Fruit fly (Drosophila melanogaster) whole organism, embryonic: ENCODE results near the gene Nf-YA.

Experiments
- BEAF-32 ChIP-seq: fragments of 200-800 bp; sonication (Bioruptor generic); optimal IDR thresholded peaks from 3 replicates; lab custom pipeline; 2017; ENCODE audit warnings: missing biosample characterization, missing genetic modification characterization, mild to moderate bottlenecking, moderate library complexity, missing genetic modification reagents
- CG10543 ChIP-seq: fragments of 200-800 bp; sonication (Bioruptor generic); optimal IDR thresholded peaks from 3 replicates; lab custom pipeline; 2017; ENCODE audit warnings: missing biosample characterization, mild to moderate bottlenecking, missing genetic modification characterization, moderate library complexity
- CG17612 ChIP-seq: fragments of 200-800 bp; sonication (Bioruptor generic); IDR thresholded peaks from 2 replicates; pipeline ENCODE4 v1.3.6; 2022; ENCODE audit warnings: missing biosample characterization, missing genetic modification characterization
- CG1792 ChIP-seq: fragments of 200-800 bp; sonication (Bioruptor generic); optimal IDR thresholded peaks from 2 replicates; lab custom pipeline; 2016; ENCODE audit warnings: missing biosample characterization, missing genetic modification characterization
- CG18599 ChIP-seq: fragments of 200-800 bp; sonication (Bioruptor generic); optimal IDR thresholded peaks from 3 replicates; lab custom pipeline; 2017; ENCODE audit warnings: missing biosample characterization, missing genetic modification characterization, mild to moderate bottlenecking, moderate library complexity, missing genetic modification reagents
- CG2199 ChIP-seq: fragments of 200-800 bp; sonication (Bioruptor generic); IDR thresholded peaks from 3 replicates; pipeline ENCODE4 v1.3.6; 2022; ENCODE audit warnings: missing biosample characterization, missing genetic modification characterization
- CG31365 ChIP-seq: fragments of 200-800 bp; sonication (Bioruptor generic); optimal IDR thresholded peaks from 2 replicates; lab custom pipeline; 2018; ENCODE audit warnings: missing biosample characterization, mild to moderate bottlenecking, missing genetic modification characterization
- CG3407 ChIP-seq: fragments of 200-800 bp; sonication (Bioruptor generic); optimal IDR thresholded peaks from 2 replicates; lab custom pipeline; 2018; ENCODE audit warnings: missing biosample characterization, mild to moderate bottlenecking, missing genetic modification characterization
- CG34224 ChIP-seq: fragments of 200-800 bp; sonication (Bioruptor generic); IDR thresholded peaks from 3 replicates; pipeline ENCODE4 v1.3.6; 2022; ENCODE audit warnings: missing biosample characterization, missing genetic modification characterization; ENCODE audit not compliant: partially characterized antibody
- CG34376 ChIP-seq: fragments of 200-800 bp; sonication (Bioruptor generic); optimal IDR thresholded peaks from 2 replicates; lab custom pipeline; 2018; ENCODE audit warnings: missing biosample characterization, mild to moderate bottlenecking, missing genetic modification characterization
- CG42726 ChIP-seq: fragments of 200-800 bp; sonication (Bioruptor generic); IDR thresholded peaks from 2 replicates; pipeline ENCODE4 v1.3.6; 2022; ENCODE audit warnings: missing biosample characterization, missing genetic modification characterization; ENCODE audit not compliant: partially characterized antibody
- CG4854 ChIP-seq: fragments of 200-800 bp; sonication (Bioruptor generic); optimal IDR thresholded peaks from 2 replicates; lab custom pipeline; 2016; ENCODE audit warnings: missing biosample characterization, missing genetic modification characterization, inconsistent platforms
- CG5180 ChIP-seq: fragments of 200-800 bp; sonication (Bioruptor generic); optimal IDR thresholded peaks from 3 replicates; lab custom pipeline; 2017; ENCODE audit warnings: missing biosample characterization, missing genetic modification characterization, mild to moderate bottlenecking, moderate library complexity, missing genetic modification reagents
- CoRest ChIP-seq: fragments of 200-800 bp; sonication (Bioruptor generic); optimal IDR thresholded peaks from 3 replicates; lab custom pipeline; 2018; ENCODE audit warnings: missing biosample characterization, mild to moderate bottlenecking, missing genetic modification characterization, moderate library complexity
- D19A ChIP-seq: fragments of 200-800 bp; optimal IDR thresholded peaks from 3 replicates; lab custom pipeline; 2019; ENCODE audit warnings: missing biosample characterization, mild to moderate bottlenecking, missing genetic modification characterization, moderate library complexity
- D19B ChIP-seq: fragments of 200-800 bp; sonication (Bioruptor generic); optimal IDR thresholded peaks from 2 replicates; lab custom pipeline; 2017; ENCODE audit warnings: missing biosample characterization, mild to moderate bottlenecking, missing genetic modification characterization
- Deaf1 ChIP-seq: fragments of 200-800 bp; optimal IDR thresholded peaks from 3 replicates; lab custom pipeline; 2019; ENCODE audit warnings: missing biosample characterization, mild to moderate bottlenecking, missing genetic modification characterization, moderate library complexity
- Dfd ChIP-seq, 2 experiments: fragments of >200 bp; optimal IDR thresholded peaks; 2 replicates each; lab custom pipeline; 2017; ENCODE audit warnings: missing biosample characterization in 2 of 2, missing genetic modification characterization in 2 of 2
- E2f1 ChIP-seq: fragments of 200-800 bp; sonication (Bioruptor generic); IDR thresholded peaks from 2 replicates; pipeline ENCODE4 v1.3.6; 2022; ENCODE audit warnings: missing biosample characterization, missing genetic modification characterization
- Med ChIP-seq: fragments of 200-800 bp; sonication (Bioruptor generic); peaks from one replicate; lab custom pipeline; 2016; ENCODE audit warnings: missing biosample characterization, missing genetic modification characterization, mild to moderate bottlenecking, inconsistent platforms, moderate library complexity
- NFAT ChIP-seq: fragments of 200-800 bp; sonication (Bioruptor generic); IDR thresholded peaks from 2 replicates; pipeline ENCODE4 v1.3.6; 2022; ENCODE audit warnings: missing biosample characterization, missing genetic modification characterization
- Tbp ChIP-seq: fragments of >200 bp; optimal IDR thresholded peaks from 2 replicates; lab custom pipeline; 2018; ENCODE audit warnings: missing biosample characterization, missing genetic modification characterization
- ac ChIP-seq: fragments of 200-800 bp; sonication (Bioruptor generic); optimal IDR thresholded peaks from 3 replicates; lab custom pipeline; 2017; ENCODE audit warnings: missing biosample characterization, mild to moderate bottlenecking, missing genetic modification characterization
- ara ChIP-seq: fragments of 200-800 bp; sonication (Bioruptor generic); IDR thresholded peaks from 2 replicates; pipeline ENCODE4 v1.3.6; 2022; ENCODE audit warnings: missing biosample characterization, missing genetic modification characterization
- ash1 ChIP-seq: fragments of 200-800 bp; sonication (Bioruptor generic); optimal IDR thresholded peaks from 2 replicates; lab custom pipeline; 2018; ENCODE audit warnings: missing biosample characterization, mild to moderate bottlenecking, missing genetic modification characterization
- ato ChIP-seq: fragments of 200-800 bp; sonication (Bioruptor generic); IDR thresholded peaks from 2 replicates; pipeline ENCODE4 v1.3.6; 2022; ENCODE audit warnings: missing biosample characterization, missing genetic modification characterization; ENCODE audit not compliant: partially characterized antibody
- az2 ChIP-seq: fragments of 200-800 bp; sonication (Bioruptor generic); optimal IDR thresholded peaks from 3 replicates; lab custom pipeline; 2016; ENCODE audit warnings: missing biosample characterization, missing genetic modification characterization
- bigmax ChIP-seq: fragments of 200-800 bp; sonication (Bioruptor generic); optimal IDR thresholded peaks from 2 replicates; lab custom pipeline; 2018; ENCODE audit warnings: missing biosample characterization, mild to moderate bottlenecking, missing genetic modification characterization
- cas ChIP-seq: fragments of 200-800 bp; sonication (Bioruptor generic); IDR thresholded peaks from 2 replicates; pipeline ENCODE4 v1.3.6; 2022; ENCODE audit warnings: missing biosample characterization, missing genetic modification characterization
- dan ChIP-seq: fragments of 200-800 bp; sonication (Bioruptor generic); IDR thresholded peaks from 2 replicates; pipeline ENCODE4 v1.3.6; 2022; ENCODE audit warnings: missing biosample characterization, missing genetic modification characterization
- dati ChIP-seq: fragments of 200-800 bp; sonication (Bioruptor generic); IDR thresholded peaks from 2 replicates; pipeline ENCODE4 v1.3.6; 2022; ENCODE audit warnings: missing biosample characterization, missing genetic modification characterization
- exex ChIP-seq: fragments of 200-800 bp; sonication (Bioruptor generic); optimal IDR thresholded peaks from 4 replicates; lab custom pipeline; 2018; ENCODE audit warnings: missing biosample characterization, mild to moderate bottlenecking, missing genetic modification characterization, moderate library complexity
- eyg ChIP-seq: fragments of 200-800 bp; sonication (Bioruptor generic); optimal IDR thresholded peaks from 3 replicates; lab custom pipeline; 2016; ENCODE audit warnings: missing biosample characterization, missing genetic modification characterization
- ftz-f1 ChIP-seq: fragments of 200-800 bp; sonication (Bioruptor generic); optimal IDR thresholded peaks from 2 replicates; lab custom pipeline; 2016; ENCODE audit warnings: missing biosample characterization, missing genetic modification characterization
- gcm2 ChIP-seq: fragments of 200-800 bp; sonication (Bioruptor generic); optimal IDR thresholded peaks from 2 replicates; lab custom pipeline; 2016; ENCODE audit warnings: missing biosample characterization, missing genetic modification characterization
- nau ChIP-seq: fragments of 200-800 bp; sonication (Bioruptor generic); optimal IDR thresholded peaks from 3 replicates; lab custom pipeline; 2017; ENCODE audit warnings: missing biosample characterization, mild to moderate bottlenecking, missing genetic modification characterization, missing genetic modification reagents
- odd ChIP-seq: fragments of 200-800 bp; sonication (Bioruptor generic); optimal IDR thresholded peaks from 2 replicates; lab custom pipeline; 2017; ENCODE audit warnings: missing biosample characterization, mild to moderate bottlenecking, missing genetic modification characterization
- p53 ChIP-seq: fragments of 200-800 bp; sonication (Bioruptor generic); optimal IDR thresholded peaks from 2 replicates; lab custom pipeline; 2016; ENCODE audit warnings: missing biosample characterization, missing genetic modification characterization
- pb ChIP-seq: fragments of 200-800 bp; sonication (Bioruptor generic); optimal IDR thresholded peaks from 3 replicates; lab custom pipeline; 2016; ENCODE audit warnings: missing biosample characterization, missing genetic modification characterization
- prd ChIP-seq, 3 experiments: fragments of >200 bp in 2 of 3; fragments of 200-800 bp in 1 of 3; sonication (Bioruptor generic) in 1 of 3; optimal IDR thresholded peaks in 2 of 3; IDR thresholded peaks in 1 of 3; 2 replicates in 2 of 3; 3 replicates in 1 of 3; pipeline versions ENCODE4 v1.3.6 to Lab custom; 2017 to 2022; ENCODE audit warnings: missing biosample characterization in 1 of 3, missing genetic modification characterization in 1 of 3
- sd ChIP-seq: fragments of 200-800 bp; sonication (Bioruptor generic); optimal IDR thresholded peaks from 3 replicates; lab custom pipeline; 2018; ENCODE audit warnings: missing biosample characterization, mild to moderate bottlenecking, missing genetic modification characterization, moderate library complexity
- sob ChIP-seq: fragments of 200-800 bp; sonication (Bioruptor generic); IDR thresholded peaks from 2 replicates; pipeline ENCODE4 v1.3.6; 2022; ENCODE audit warnings: missing biosample characterization, missing genetic modification characterization
- sr ChIP-seq: fragments of 200-800 bp; sonication (Bioruptor generic); IDR thresholded peaks from 3 replicates; pipeline ENCODE4 v1.3.6; 2022; ENCODE audit warnings: missing biosample characterization, missing genetic modification characterization
- tin ChIP-seq: fragments of 200-800 bp; sonication (Bioruptor generic); optimal IDR thresholded peaks from 3 replicates; lab custom pipeline; 2016; ENCODE audit warnings: missing biosample characterization, missing genetic modification characterization
- toy ChIP-seq: fragments of 200-800 bp; sonication (Bioruptor generic); IDR thresholded peaks from 2 replicates; pipeline ENCODE4 v1.3.6; 2022; ENCODE audit warnings: missing biosample characterization, missing genetic modification characterization
- tup ChIP-seq: fragments of 200-800 bp; sonication (Bioruptor generic); optimal IDR thresholded peaks from 2 replicates; lab custom pipeline; 2016; ENCODE audit warnings: missing biosample characterization, mild to moderate bottlenecking, missing genetic modification characterization, moderate library complexity

The Nf-YA gene

dm6 chr3L:9432810-9433587, 9.1 kb downstream of the Nf-YA start (continued):
- no peak for TF ChIP-seq p53 (GFP tag; lab: Kevin White, UChicago)
- TF ChIP-seq Deaf1 (tag; lab: Kevin White, UChicago): no peak
- no peak for TF ChIP-seq CG34224 (GFP tag; lab: Robert Waterston, UW)
- TF ChIP-seq CG34376 (GFP tag; lab: Kevin White, UChicago): peak; percentile 51
- TF ChIP-seq az2 (GFP tag; lab: Kevin White, UChicago): no peak
- TF ChIP-seq sr: peak; percentile 98
- TF ChIP-seq CoRest (tag; lab: Kevin White, UChicago): no peak
- TF ChIP-seq CG1792 (GFP tag; lab: Kevin White, UChicago): no peak
- no peak for TF ChIP-seq CG31365 (tag; lab: Kevin White, UChicago)
- no peak for TF ChIP-seq Tbp (GFP tag; lab: Kevin White, UChicago)
- peak; percentile 40 for TF ChIP-seq exex (tag; lab: Kevin White, UChicago)
- no peak for TF ChIP-seq gcm2
- no peak for TF ChIP-seq E2f1
- no peak for TF ChIP-seq tup (GFP tag; lab: Kevin White, UChicago)
- TF ChIP-seq odd (GFP tag; lab: Kevin White, UChicago): no peak
- no peak for TF ChIP-seq prd (optimal IDR thresholded peaks at IDR 0.05; lab: Kevin White, UChicago)
- no peak for TF ChIP-seq prd (GFP tag; IDR thresholded peaks at IDR 0.05; lab: Robert Waterston, UW)
- TF ChIP-seq D19A: no peak
- TF ChIP-seq CG10543: peak; percentile 88
- TF ChIP-seq nau (GFP tag; lab: Kevin White, UChicago): no peak
- TF ChIP-seq CG3407 (GFP tag; lab: Kevin White, UChicago): no peak
- TF ChIP-seq Med: peak; percentile 71
- no peak for TF ChIP-seq ac (GFP tag; lab: Kevin White, UChicago)
- no peak for TF ChIP-seq CG18599 (GFP tag; lab: Kevin White, UChicago)

- TF ChIP-seq CG17612 (GFP tag; lab: Robert Waterston, UW) (no peak), tin (GFP tag; lab: Kevin White, UChicago) (no peak), pb (GFP tag; lab: Kevin White, UChicago) (no peak), D19A (peak; percentile 9), CG5180 (GFP tag; lab: Kevin White, UChicago) (no peak), ato (GFP tag; lab: Robert Waterston, UW) (peak; percentile 26; the same call in 1 of the 2 replicates), ftz-f1 (GFP tag; lab: Kevin White, UChicago) (peak; percentile 51), Dfd (GFP tag; optimal IDR thresholded peaks at IDR 0.05; lab: Kevin White, UChicago) (no peak), CG2199 (peak; percentile 64; the same call in 2 of the 3 replicates), ash1 (GFP tag; lab: Kevin White, UChicago) (no peak), eyg (GFP tag; lab: Kevin White, UChicago) (no peak), Med (peak; percentile 59), sr (peak; percentile 91), BEAF-32 (no peak), cas (GFP tag; lab: Robert Waterston, UW) (no peak), NFAT (GFP tag; lab: Robert Waterston, UW) (peak; percentile 35; the same call in 1 of the 2 replicates), dati (GFP tag; lab: Robert Waterston, UW) (no peak), bigmax (GFP tag; lab: Kevin White, UChicago) (no peak), D19B (GFP tag; lab: Kevin White, UChicago) (peak; percentile 55), CG4854 (no peak), dan (no peak), ara (GFP tag; lab: Robert Waterston, UW) (0 out of 2 replicates have a peak, but pooled peaks have one; percentile 23), CG42726 (GFP tag; lab: Robert Waterston, UW) (0 out of 2 replicates have a peak, but pooled peaks have one; percentile 21), sob (GFP tag; lab: Robert Waterston, UW) (peak; percentile 22; the same call in 1 of the 2 replicates), toy (GFP tag; lab: Robert Waterston, UW) (no peak), sd (tag; lab: Kevin White, UChicago) (peak; percentile 75)
Measured at dm6 chr3L:9431848-9432623, 10.0 kb downstream of the Nf-YA start.
